Worm (Caenorhabditis elegans): ENCODE data around the gene algn-2.
"Not testable (repeated sequence)": the region's sequence is repeated elsewhere in the genome, so short reads cannot be mapped to it uniquely, and the experiment has no call there.

algn-2 gene

DNA sequence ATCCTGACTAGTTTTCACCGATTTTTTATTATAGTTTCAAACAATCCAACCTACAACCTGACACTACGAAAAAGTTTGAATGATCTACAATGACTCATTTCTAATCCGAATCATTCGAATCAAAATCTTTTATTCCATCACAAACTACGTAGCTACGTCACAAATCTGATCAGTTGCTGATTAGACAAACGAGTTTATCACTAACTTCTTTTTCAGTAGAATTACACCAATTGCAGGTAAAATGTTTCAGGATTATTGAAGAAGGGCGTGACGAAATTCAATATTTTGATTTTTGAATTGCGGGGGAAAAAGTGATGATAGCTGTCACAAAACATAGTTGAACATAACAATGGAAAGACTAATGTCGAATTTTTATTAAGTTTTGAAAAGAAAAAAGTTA lies 33.5 kb upstream of the algn-2 start:
- TF ChIP-seq zfp-3 (GFP tag; conservative IDR thresholded peaks at IDR 0.05) (no peak), snpc-4 (tag; optimal IDR thresholded peaks at IDR 0.05) (no peak), sdz-12 (GFP tag; optimal IDR thresholded peaks at IDR 0.05) (no peak), D1046.2 (GFP tag; IDR thresholded peaks at IDR 0.05) (no peak), nhr-77 (tag; optimal IDR thresholded peaks at IDR 0.05) (no peak), rbr-2 (tag; optimal IDR thresholded peaks at IDR 0.05) (no peak), gei-8 (GFP tag; optimal IDR thresholded peaks at IDR 0.05) (no peak), mep-1 (tag; optimal IDR thresholded peaks at IDR 0.05) (no peak), tra-1 (GFP tag; IDR thresholded peaks at IDR 0.05) (no peak), nhr-76 (tag; optimal IDR thresholded peaks at IDR 0.05) (no peak), zag-1 (tag; optimal IDR thresholded peaks at IDR 0.05) (no peak), madf-5 (GFP tag; IDR thresholded peaks at IDR 0.05) (no peak), madf-9 (GFP tag; conservative IDR thresholded peaks at IDR 0.05) (no peak), hlh-11 (tag; optimal IDR thresholded peaks at IDR 0.05) (no peak), hif-1 (tag; optimal IDR thresholded peaks at IDR 0.05) (no peak)

DNA sequence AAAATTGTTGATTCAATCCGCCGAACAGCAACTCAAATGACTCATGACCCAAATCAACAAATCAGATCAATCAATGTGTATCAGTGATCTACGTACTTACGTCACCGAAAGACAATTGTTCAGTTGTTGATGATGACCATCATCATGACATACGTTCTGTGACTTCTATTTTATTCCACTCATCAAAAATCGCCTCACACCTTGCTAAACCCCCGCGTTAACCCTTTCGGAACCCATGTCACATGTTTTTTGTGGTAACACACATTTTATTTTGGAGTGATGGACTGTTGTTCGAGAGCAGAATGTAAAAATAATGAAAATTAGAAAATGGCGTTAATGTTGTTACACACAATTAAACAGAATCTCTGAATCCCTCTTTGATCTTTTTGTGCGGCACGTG lies 32.7 kb upstream of the algn-2 start:
- TF ChIP-seq hlh-30 (tag; optimal IDR thresholded peaks at IDR 0.05; ENCODE audit: insufficient read depth) (peak; percentile 62), tag-97 (GFP tag; IDR thresholded peaks at IDR 0.05) (no peak), spr-1 (tag; optimal IDR thresholded peaks at IDR 0.05) (no peak), hlh-11 (tag; optimal IDR thresholded peaks at IDR 0.05) (peak; percentile 35), nhr-28 (tag; optimal IDR thresholded peaks at IDR 0.05) (no peak), ceh-28 (tag; optimal IDR thresholded peaks at IDR 0.05) (no peak), daf-16 (GFP tag; optimal IDR thresholded peaks at IDR 0.05) (peak in 1 of 2 experiments; percentile 74), daf-16 (tag; optimal IDR thresholded peaks at IDR 0.05) (no peak), mxl-3 (GFP tag; optimal IDR thresholded peaks at IDR 0.05) (peak; percentile 21), aha-1 (tag) (peak; percentile 62)

DNA sequence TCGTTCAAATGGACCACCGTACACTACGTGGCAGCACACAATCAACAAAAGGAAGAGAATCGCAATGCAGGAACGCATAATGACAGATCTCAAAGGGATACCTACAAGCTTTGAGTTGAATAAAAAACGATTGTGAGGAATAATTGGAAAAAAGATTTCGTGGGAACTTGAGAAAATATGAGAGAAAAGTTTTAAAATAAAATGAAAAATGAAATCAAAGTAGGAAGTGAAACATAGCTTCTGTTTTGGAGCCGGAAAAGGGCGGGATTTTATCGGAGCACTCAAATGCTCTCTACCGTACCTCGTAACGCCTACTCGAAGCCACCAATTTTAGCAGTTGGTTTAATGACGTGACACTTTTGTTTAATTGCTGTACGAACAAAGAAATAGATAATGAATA lies 30.3 kb upstream of the algn-2 start, which contains the start of gene F09E5.14:
Gene F09E5.14, minus strand, starts transcription at position 101 of the 400 bp plus-strand sequence.
- TF ChIP-seq hlh-11 (tag; optimal IDR thresholded peaks at IDR 0.05) (no peak), ctbp-1 (GFP tag; IDR thresholded peaks at IDR 0.05) (no peak), saeg-2 (GFP tag; IDR thresholded peaks at IDR 0.05) (no peak), ceh-44 (GFP tag; IDR thresholded peaks at IDR 0.05) (no peak), aly-2 (tag; optimal IDR thresholded peaks at IDR 0.05) (no peak), nhr-11 (tag; optimal IDR thresholded peaks at IDR 0.05) (no peak), lin-29 (GFP tag; IDR thresholded peaks at IDR 0.05) (no peak), zip-11 (GFP tag; IDR thresholded peaks at IDR 0.05) (no peak), nhr-6 (tag; optimal IDR thresholded peaks at IDR 0.05) (no peak), ZK546.5 (tag; optimal IDR thresholded peaks at IDR 0.05) (no peak), mdl-1 (tag; optimal IDR thresholded peaks at IDR 0.05) (no peak), Y75B8A.6 (GFP tag; IDR thresholded peaks at IDR 0.05) (no peak), snpc-4 (tag; optimal IDR thresholded peaks at IDR 0.05) (no peak)

DNA sequence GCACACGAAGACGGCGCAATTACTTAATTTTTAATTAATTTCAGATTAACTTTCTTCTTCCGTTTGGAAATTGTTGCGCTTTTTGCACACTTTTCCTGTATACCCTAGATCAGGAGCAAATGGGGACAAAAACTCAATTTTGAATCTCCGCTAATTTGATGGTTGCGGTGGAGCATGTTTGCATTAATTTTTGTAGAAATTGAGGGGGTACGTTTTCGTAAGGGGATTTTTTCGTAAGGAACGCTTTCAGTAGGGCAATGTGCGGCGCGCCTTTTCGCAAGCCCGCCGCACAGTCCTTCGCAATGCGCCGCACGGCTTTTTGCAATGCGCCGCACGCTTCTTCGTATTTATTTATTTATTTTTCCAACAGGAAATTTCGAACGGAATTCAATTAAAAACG lies 28.7 kb upstream of the algn-2 start:
- TF ChIP-seq mdt-29 (GFP tag; IDR thresholded peaks at IDR 0.05) (peak; percentile 67; the same call in 1 of the 2 replicates), D1046.2 (GFP tag; IDR thresholded peaks at IDR 0.05) (peak; percentile 83; the same call in 1 of the 2 replicates), aha-1 (tag) (peak; percentile 63), daf-19 (GFP tag; conservative IDR thresholded peaks at IDR 0.05) (peak; percentile 46; the same call in 1 of the 2 replicates), lsy-2 (tag; optimal IDR thresholded peaks at IDR 0.05) (peak; percentile 26 to 73), set-16 (GFP tag; IDR thresholded peaks at IDR 0.05) (peak; percentile 65; the same call in 1 of the 2 replicates), hmg-1.1 (GFP tag; IDR thresholded peaks at IDR 0.05) (peak; percentile 94), php-3 (GFP tag; IDR thresholded peaks at IDR 0.05) (peak; percentile 92), egl-43 (GFP tag; IDR thresholded peaks at IDR 0.05) (peak; percentile 91), pha-4 (GFP tag; IDR thresholded peaks at IDR 0.05) (peak; percentile 93), snpc-1.2 (GFP tag; IDR thresholded peaks at IDR 0.05) (peak; percentile 85), T26A8.4 (GFP tag; IDR thresholded peaks at IDR 0.05) (peak; percentile 97), nhr-28 (tag; optimal IDR thresholded peaks at IDR 0.05) (peak; percentile 48), nhr-6 (tag; optimal IDR thresholded peaks at IDR 0.05) (peak; percentile 41), rbr-2 (tag; optimal IDR thresholded peaks at IDR 0.05) (peak; percentile 21), lin-38 (GFP tag; IDR thresholded peaks at IDR 0.05) (peak; percentile 99), lin-1 (GFP tag; IDR thresholded peaks at IDR 0.05) (peak; percentile 88), hlh-11 (tag; optimal IDR thresholded peaks at IDR 0.05) (peak; percentile 39)
- not testable (repeated sequence) for TF ChIP-seq pha-4 (tag; optimal IDR thresholded peaks at IDR 0.05)
